Fruit fly (Drosophila melanogaster) whole organism, adult: ENCODE results near the gene NetA.

Experiments
- CG12768 ChIP-seq: fragments of 200-800 bp; sonication (Bioruptor generic); optimal IDR thresholded peaks from 2 replicates; lab custom pipeline; 2017; ENCODE audit warnings: missing biosample characterization, missing genetic modification characterization, mild to moderate bottlenecking, moderate library complexity, missing genetic modification reagents
- CG14711 ChIP-seq: fragments of 200-800 bp; sonication (Bioruptor generic); optimal IDR thresholded peaks from 2 replicates; lab custom pipeline; 2018; ENCODE audit warnings: missing biosample characterization, mild to moderate bottlenecking, missing genetic modification characterization, moderate library complexity
- CG1620 ChIP-seq: fragments of 200-800 bp; sonication (Bioruptor generic); optimal IDR thresholded peaks from 2 replicates; lab custom pipeline; 2016; ENCODE audit warnings: missing biosample characterization, missing genetic modification characterization
- CG33017 ChIP-seq: fragments of 200-800 bp; sonication (Bioruptor generic); optimal IDR thresholded peaks from 2 replicates; lab custom pipeline; 2018; ENCODE audit warnings: missing biosample characterization, mild to moderate bottlenecking, missing genetic modification characterization, moderate library complexity
- CG7101 ChIP-seq: fragments of 200-800 bp; sonication (Bioruptor generic); optimal IDR thresholded peaks from 2 replicates; lab custom pipeline; 2018; ENCODE audit warnings: missing biosample characterization, mild to moderate bottlenecking, missing genetic modification characterization, moderate library complexity
- Crg-1 ChIP-seq: fragments of 200-800 bp; sonication (Bioruptor generic); optimal IDR thresholded peaks from 2 replicates; lab custom pipeline; 2016; ENCODE audit warnings: missing biosample characterization, missing genetic modification characterization
- Mnt ChIP-seq: fragments of 200-800 bp; sonication (Bioruptor generic); optimal IDR thresholded peaks from 2 replicates; lab custom pipeline; 2016; ENCODE audit warnings: missing biosample characterization, mild to moderate bottlenecking, missing genetic modification characterization
- cnc ChIP-seq, 2 experiments: fragments of >200 bp; optimal IDR thresholded peaks; 2 replicates each; lab custom pipeline; 2017
- pad ChIP-seq: fragments of 200-800 bp; sonication (Bioruptor generic); optimal IDR thresholded peaks from 3 replicates; lab custom pipeline; 2017; ENCODE audit warnings: missing biosample characterization, missing genetic modification characterization, mild to moderate bottlenecking, moderate library complexity, missing genetic modification reagents
- toe ChIP-seq: fragments of 200-800 bp; sonication (Bioruptor generic); optimal IDR thresholded peaks from 2 replicates; lab custom pipeline; 2016; ENCODE audit warnings: missing biosample characterization, missing genetic modification characterization

DNA sequence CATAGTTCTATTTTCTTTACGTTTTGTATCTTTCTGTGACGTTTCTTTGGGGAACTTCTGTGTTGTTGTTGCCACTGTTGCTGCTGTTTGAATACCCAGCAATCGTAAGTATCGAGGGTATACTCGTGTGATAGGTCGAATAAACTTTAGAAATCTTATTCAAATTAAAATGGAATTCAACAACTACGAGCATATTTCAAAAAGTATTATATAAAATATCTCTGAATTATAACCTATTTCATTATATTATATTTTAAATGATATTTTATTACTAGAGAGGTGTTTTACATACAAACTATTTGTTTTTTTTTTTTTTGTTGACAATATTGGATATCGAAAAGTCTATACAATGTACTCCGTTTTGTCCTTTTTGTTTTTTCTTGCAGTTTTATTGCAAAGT, 44.5 kb downstream of the NetA start:
- TF ChIP-seq CG14711 (tag; lab: Kevin White, UChicago): no peak
- TF ChIP-seq Mnt: no peak
- TF ChIP-seq CG33017 (tag; lab: Kevin White, UChicago): no peak
- TF ChIP-seq Crg-1 (GFP tag; lab: Kevin White, UChicago): no peak
- no peak for TF ChIP-seq toe (GFP tag; lab: Kevin White, UChicago)
- TF ChIP-seq pad (GFP tag; lab: Kevin White, UChicago): no peak
- no peak for TF ChIP-seq CG1620 (GFP tag; lab: Kevin White, UChicago)
- TF ChIP-seq cnc (optimal IDR thresholded peaks at IDR 0.05; lab: Kevin White, UChicago): no peak
- TF ChIP-seq CG7101: no peak
- TF ChIP-seq CG12768 (GFP tag; lab: Kevin White, UChicago): no peak
